Worm (Caenorhabditis elegans) whole organism, L3 larva: ENCODE data around the gene skpo-2.

Source experiments
- ama-1 ChIP-seq: fragments of 150-350 bp; optimal IDR thresholded peaks from 2 replicates; lab custom pipeline; 2018
- egl-5 ChIP-seq: fragments of 150-350 bp; optimal IDR thresholded peaks from 2 replicates; lab custom pipeline; 2017; ENCODE audit warnings: missing biosample characterization, missing genetic modification reagents, missing genetic modification characterization, inconsistent platforms
- zag-1 ChIP-seq: fragments of 150-350 bp; optimal IDR thresholded peaks from 2 replicates; lab custom pipeline; 2014; ENCODE audit warnings: missing biosample characterization, missing genetic modification characterization

DNA sequence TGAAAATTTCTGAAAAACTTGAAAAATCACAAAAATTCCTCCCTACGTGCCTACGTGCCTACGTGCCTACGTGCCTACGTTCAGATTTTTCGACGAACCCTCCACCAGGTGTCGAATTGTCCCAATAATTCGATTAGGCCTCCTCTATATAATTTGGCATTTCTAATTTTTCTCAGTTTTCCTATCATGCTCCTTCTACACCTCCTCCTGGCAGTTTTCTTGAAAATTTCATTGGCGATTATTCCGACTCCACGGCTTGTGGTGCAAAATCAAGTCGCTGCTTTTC lies 4.3 kb upstream of the skpo-2 start, which contains the start of gene C16C8.17:
- TF ChIP-seq ama-1 (no peak), zag-1 (tag; lab: Kevin White, UChicago) (no peak), egl-5 (tag; lab: Kevin White, UChicago) (no peak)
